Worm (Caenorhabditis elegans): ENCODE data around the gene rps-5.

rps-5 gene

ce11 chrIV:11156526-11156925, 45.7 kb upstream of the rps-5 start:
- TF ChIP-seq unc-62 (GFP tag; optimal IDR thresholded peaks at IDR 0.05) = no peak
- no peak for TF ChIP-seq lin-35 (GFP tag; optimal IDR thresholded peaks at IDR 0.05)
- TF ChIP-seq hsf-1 (GFP tag; IDR thresholded peaks at IDR 0.05) = 0 out of 2 replicates have a peak, but pooled peaks have one; percentile 62
- TF ChIP-seq ets-4 (GFP tag; optimal IDR thresholded peaks at IDR 0.05) = no peak
- 0 out of 2 replicates have a peak, but pooled peaks have one; percentile 53 for TF ChIP-seq madf-3 (GFP tag; IDR thresholded peaks at IDR 0.05)
- TF ChIP-seq F49E8.2 (tag; optimal IDR thresholded peaks at IDR 0.05; ENCODE audit: insufficient read depth) = peak; percentile 5
- no peak for TF ChIP-seq D2030.7 (GFP tag; IDR thresholded peaks at IDR 0.05)

DNA sequence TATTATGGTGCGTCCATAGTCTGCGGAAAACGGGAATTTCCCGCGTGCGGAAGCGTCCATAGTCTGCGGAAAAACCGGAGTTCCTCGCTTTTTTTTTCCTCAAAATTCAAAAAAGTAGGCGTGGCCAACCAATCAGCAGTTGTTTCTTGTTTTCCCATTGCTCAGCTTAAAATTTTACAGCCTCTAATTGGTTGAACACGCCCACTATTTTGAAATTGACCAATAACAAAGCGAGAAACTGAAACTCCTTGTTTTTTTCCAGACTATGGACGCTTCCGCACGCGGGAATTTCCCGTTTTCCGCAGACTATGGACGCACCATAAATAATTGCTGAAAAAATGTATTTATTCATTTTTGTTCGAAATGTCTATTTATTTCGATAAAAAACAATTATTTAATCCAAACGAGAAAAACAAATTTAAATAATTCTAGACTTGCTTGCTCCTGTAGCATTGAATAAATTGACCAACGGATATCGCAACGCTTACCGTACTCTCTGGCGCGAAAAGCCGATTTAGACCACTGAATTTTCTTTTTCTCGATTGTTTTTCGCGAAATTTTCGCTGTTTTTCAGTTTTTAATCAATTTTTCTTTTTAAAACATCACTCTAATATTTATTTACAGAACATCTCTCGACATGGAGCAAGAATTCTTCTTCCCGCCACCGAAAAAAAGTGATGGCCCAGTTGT, 43.7 kb upstream of the rps-5 start, which contains the start of gene C08F8.3:
Gene C08F8.3 (plus strand): TSS at position 620 of the 690 bp plus-strand sequence.
- TF ChIP-seq nfyb-1 (GFP tag; IDR thresholded peaks at IDR 0.05) (peak; percentile 93), F49E8.2 (tag; optimal IDR thresholded peaks at IDR 0.05; ENCODE audit: insufficient read depth) (peak; percentile 50), D2030.7 (GFP tag; IDR thresholded peaks at IDR 0.05) (peak; percentile 90), efl-1 (GFP tag; optimal IDR thresholded peaks at IDR 0.05) (peak; percentile 95), hmg-1.2 (GFP tag; IDR thresholded peaks at IDR 0.05) (peak; percentile 49), snpc-3.4 (tag; optimal IDR thresholded peaks at IDR 0.05) (peak; percentile 77), madf-8 (GFP tag; conservative IDR thresholded peaks at IDR 0.05) (peak; percentile 92), nfya-2 (GFP tag; IDR thresholded peaks at IDR 0.05) (0 out of 2 replicates have a peak, but pooled peaks have one; percentile 90), lsl-1 (GFP tag; optimal IDR thresholded peaks at IDR 0.05) (peak; percentile 89), ceh-100 (GFP tag; IDR thresholded peaks at IDR 0.05) (0 out of 2 replicates have a peak, but pooled peaks have one; percentile 23), hsf-1 (GFP tag; IDR thresholded peaks at IDR 0.05) (peak; percentile 81; the same call in 1 of the 2 replicates), xnd-1 (tag; optimal IDR thresholded peaks at IDR 0.05) (peak; percentile 78), unc-130 (GFP tag; optimal IDR thresholded peaks at IDR 0.05) (peak; percentile 31), madf-6 (GFP tag; IDR thresholded peaks at IDR 0.05) (peak; percentile 95), dpl-1 (GFP tag; optimal IDR thresholded peaks at IDR 0.05) (peak; percentile 71), dox-1 (GFP tag; IDR thresholded peaks at IDR 0.05) (peak; percentile 44; the same call in 1 of the 2 replicates), ceh-91 (GFP tag; IDR thresholded peaks at IDR 0.05) (peak; percentile 85), F33H1.4 (GFP tag; IDR thresholded peaks at IDR 0.05) (peak; percentile 76), lin-54 (GFP tag; optimal IDR thresholded peaks at IDR 0.05) (peak; percentile 23)

DNA sequence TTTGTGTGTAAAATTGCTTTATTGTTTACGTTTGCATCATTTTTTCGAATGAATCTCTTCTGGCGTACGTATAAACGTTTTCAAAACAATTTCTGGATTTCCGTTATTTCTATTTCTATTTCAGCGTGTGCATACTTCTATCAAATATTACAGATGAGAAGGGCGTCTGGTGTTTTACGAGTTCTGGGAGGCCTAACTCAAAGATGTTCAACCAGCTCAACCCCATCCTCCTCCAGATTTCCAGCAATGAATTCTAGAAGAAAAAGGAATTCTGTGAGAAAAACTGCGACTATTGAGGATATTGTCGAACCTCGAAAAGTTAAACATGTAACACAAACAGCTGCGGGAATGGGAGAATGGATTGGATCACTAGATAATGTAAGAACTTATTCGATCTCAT, 40.0 kb upstream of the rps-5 start, which contains the start of gene C08F8.2:
Gene C08F8.2 (plus strand): TSS at position 154 of the 400 bp plus-strand sequence.
- 0 out of 2 replicates have a peak, but pooled peaks have one; percentile 54 for TF ChIP-seq Y53G8AR.9 (GFP tag; conservative IDR thresholded peaks at IDR 0.05)
- TF ChIP-seq lin-54 (GFP tag; optimal IDR thresholded peaks at IDR 0.05) = peak; percentile 22
- no peak for TF ChIP-seq ets-4 (GFP tag; optimal IDR thresholded peaks at IDR 0.05)
- 0 out of 2 replicates have a peak, but pooled peaks have one; percentile 26 for TF ChIP-seq hsf-1 (GFP tag; IDR thresholded peaks at IDR 0.05)

DNA sequence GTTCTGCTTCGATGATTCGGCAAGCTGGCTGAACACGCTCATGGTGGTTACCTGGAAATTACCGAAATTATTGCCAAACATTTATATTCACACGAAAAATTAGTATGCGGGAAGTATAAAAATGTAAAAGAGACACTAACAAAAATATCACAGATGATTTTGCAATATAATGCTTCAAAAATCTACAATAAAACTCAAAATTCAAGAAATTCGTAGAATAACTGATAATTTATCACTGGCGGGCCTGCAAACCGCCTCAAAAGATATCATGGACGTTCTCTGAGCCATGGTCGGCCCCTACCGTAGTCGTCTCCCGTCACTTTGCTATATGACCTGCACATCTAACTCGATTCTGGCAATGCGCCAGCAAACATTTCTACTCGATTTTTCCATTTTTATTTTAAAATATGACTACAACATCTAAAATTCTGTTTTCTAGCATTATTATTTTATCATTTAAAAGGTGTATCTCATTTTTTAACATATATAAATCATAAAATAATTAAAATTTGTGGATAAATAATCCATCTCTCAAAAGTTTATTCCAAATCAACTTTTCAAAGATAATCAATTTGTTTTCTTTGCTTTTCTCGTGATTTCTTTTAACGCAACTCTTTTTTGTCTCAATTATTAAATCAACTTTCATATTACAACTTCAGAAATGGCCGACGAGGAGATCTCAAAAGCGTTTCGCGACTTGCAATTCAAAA, 38.8 kb upstream of the rps-5 start, which contains the start of the genes F01G4.6 and pfd-1:
Gene F01G4.6 (minus strand): TSS at position 51 of the 710 bp plus-strand sequence.
Gene pfd-1 (plus strand): TSS at position 660 of the 710 bp plus-strand sequence.
- TF ChIP-seq C17E4.6 (GFP tag; IDR thresholded peaks at IDR 0.05) = no peak; the same call in 1 of the 2 replicates
- peak; percentile 85 for TF ChIP-seq ekl-4 (GFP tag; IDR thresholded peaks at IDR 0.05)
- peak; percentile 43; the same call in 1 of the 2 replicates for TF ChIP-seq attf-3 (GFP tag; conservative IDR thresholded peaks at IDR 0.05)
- TF ChIP-seq pha-4 (tag; optimal IDR thresholded peaks at IDR 0.05) = peak; percentile 69
- peak; percentile 69 for TF ChIP-seq tbp1 (GFP tag; optimal IDR thresholded peaks at IDR 0.05)
- no peak for TF ChIP-seq rec-8 (tag; optimal IDR thresholded peaks at IDR 0.05)
- TF ChIP-seq atf-7 (tag; optimal IDR thresholded peaks at IDR 0.05) = peak; percentile 50
- no peak for TF ChIP-seq mes-4 (tag; optimal IDR thresholded peaks at IDR 0.05)
- peak; percentile 72 for TF ChIP-seq ceh-27 (GFP tag; optimal IDR thresholded peaks at IDR 0.05)
- TF ChIP-seq B0261.1 (tag; optimal IDR thresholded peaks at IDR 0.05) = no peak
- no peak for TF ChIP-seq let-526 (GFP tag; IDR thresholded peaks at IDR 0.05)
- peak; percentile 73 for TF ChIP-seq F23B12.7 (tag; optimal IDR thresholded peaks at IDR 0.05; ENCODE audit: insufficient read depth)
- no peak for TF ChIP-seq nfya-2 (GFP tag; IDR thresholded peaks at IDR 0.05)
- TF ChIP-seq zfh-2 (GFP tag; conservative IDR thresholded peaks at IDR 0.05) = 0 out of 2 replicates have a peak, but pooled peaks have one; percentile 13
- peak; percentile 59 for TF ChIP-seq attf-5 (GFP tag; optimal IDR thresholded peaks at IDR 0.05)
- no peak for TF ChIP-seq zim-3 (tag; optimal IDR thresholded peaks at IDR 0.05)
- no peak for TF ChIP-seq F39B2.1 (GFP tag; IDR thresholded peaks at IDR 0.05)

Measured in whole organism, young adult.